Fruit fly (Drosophila melanogaster) whole organism, prepupa: ENCODE measurements around the gene Bulli.

Experiments used
- Blimp-1 ChIP-seq: fragments of 200-800 bp; sonication (Bioruptor generic); optimal IDR thresholded peaks from 3 replicates; lab custom pipeline; 2017; ENCODE audit warnings: missing biosample characterization, missing genetic modification characterization, mild to moderate bottlenecking, moderate library complexity, missing genetic modification reagents
- CG10631 ChIP-seq: fragments of 200-800 bp; sonication (Bioruptor generic); optimal IDR thresholded peaks from 2 replicates; lab custom pipeline; 2016; ENCODE audit warnings: missing biosample characterization, missing genetic modification characterization
- CG10669 ChIP-seq: fragments of 200-800 bp; sonication (Bioruptor generic); optimal IDR thresholded peaks from 3 replicates; lab custom pipeline; 2018; ENCODE audit warnings: missing biosample characterization, mild to moderate bottlenecking, missing genetic modification characterization, moderate library complexity
- CG11294 ChIP-seq: fragments of 200-800 bp; sonication (Bioruptor generic); IDR thresholded peaks from 2 replicates; pipeline ENCODE4 v1.3.6; 2022; ENCODE audit warnings: missing biosample characterization, missing genetic modification characterization
- CG11762 ChIP-seq: fragments of 200-800 bp; sonication (Bioruptor generic); optimal IDR thresholded peaks from 3 replicates; lab custom pipeline; 2016; ENCODE audit warnings: missing biosample characterization, missing genetic modification characterization; ENCODE audit not compliant: insufficient read depth
- CG11902 ChIP-seq: fragments of 200-800 bp; sonication (Bioruptor generic); optimal IDR thresholded peaks from 3 replicates; lab custom pipeline; 2016; ENCODE audit warnings: missing biosample characterization, missing genetic modification characterization
- CG15336 ChIP-seq: fragments of 200-800 bp; sonication (Bioruptor generic); IDR thresholded peaks from 2 replicates; pipeline ENCODE4 v1.3.6; 2022; ENCODE audit warnings: missing biosample characterization, missing genetic modification characterization
- CG1621 ChIP-seq: fragments of 200-800 bp; sonication (Bioruptor generic); optimal IDR thresholded peaks from 3 replicates; lab custom pipeline; 2018; ENCODE audit warnings: missing biosample characterization, mild to moderate bottlenecking, missing genetic modification characterization
- CG16779 ChIP-seq: fragments of 200-800 bp; sonication (Bioruptor generic); optimal IDR thresholded peaks from 3 replicates; lab custom pipeline; 2017; ENCODE audit warnings: missing biosample characterization, mild to moderate bottlenecking, missing genetic modification characterization
- CG3032 ChIP-seq: fragments of 200-800 bp; optimal IDR thresholded peaks from 2 replicates; lab custom pipeline; 2019; ENCODE audit warnings: missing biosample characterization, mild to moderate bottlenecking, missing genetic modification characterization, moderate library complexity
- CG31627 ChIP-seq: fragments of 200-800 bp; sonication (Bioruptor generic); optimal IDR thresholded peaks from 3 replicates; lab custom pipeline; 2016; ENCODE audit warnings: missing biosample characterization, missing genetic modification characterization
- CG32006 ChIP-seq: fragments of 200-800 bp; sonication (Bioruptor generic); optimal IDR thresholded peaks from 3 replicates; lab custom pipeline; 2017; ENCODE audit warnings: missing biosample characterization, mild to moderate bottlenecking, missing genetic modification characterization
- CG34406 ChIP-seq: fragments of 200-800 bp; sonication (Bioruptor generic); optimal IDR thresholded peaks from 3 replicates; lab custom pipeline; 2016; ENCODE audit warnings: missing biosample characterization, missing genetic modification characterization
- CG4318 ChIP-seq: fragments of 200-800 bp; sonication (Bioruptor generic); optimal IDR thresholded peaks from 3 replicates; lab custom pipeline; 2017; ENCODE audit warnings: missing biosample characterization, mild to moderate bottlenecking, missing genetic modification characterization
- CG6276 ChIP-seq: fragments of 200-800 bp; sonication (Bioruptor generic); optimal IDR thresholded peaks from 2 replicates; lab custom pipeline; 2017; ENCODE audit warnings: missing biosample characterization, mild to moderate bottlenecking, missing genetic modification characterization
- CG6792 ChIP-seq: fragments of 200-800 bp; sonication (Bioruptor generic); optimal IDR thresholded peaks from 3 replicates; lab custom pipeline; 2016; ENCODE audit warnings: missing biosample characterization, missing genetic modification characterization
- CG6808 ChIP-seq: fragments of 200-800 bp; sonication (Bioruptor generic); optimal IDR thresholded peaks from 3 replicates; lab custom pipeline; 2017; ENCODE audit warnings: missing biosample characterization, missing genetic modification characterization, mild to moderate bottlenecking, moderate library complexity, missing genetic modification reagents
- CG6854 ChIP-seq: fragments of 200-800 bp; sonication (Bioruptor generic); optimal IDR thresholded peaks from 2 replicates; lab custom pipeline; 2017; ENCODE audit warnings: missing biosample characterization, mild to moderate bottlenecking, missing genetic modification characterization
- CG8119 ChIP-seq: fragments of 200-800 bp; sonication (Bioruptor generic); IDR thresholded peaks from 3 replicates; pipeline ENCODE4 v1.3.6; 2022; ENCODE audit warnings: missing biosample characterization, missing genetic modification characterization
- CG8319 ChIP-seq: fragments of 200-800 bp; sonication (Bioruptor generic); optimal IDR thresholded peaks from 3 replicates; lab custom pipeline; 2016; ENCODE audit warnings: missing biosample characterization, missing genetic modification characterization
- CG8632 ChIP-seq: fragments of 200-800 bp; sonication (Bioruptor generic); optimal IDR thresholded peaks from 3 replicates; lab custom pipeline; 2016; ENCODE audit warnings: missing biosample characterization, missing genetic modification characterization
- CG9139 ChIP-seq: fragments of 200-800 bp; sonication (Bioruptor generic); optimal IDR thresholded peaks from 3 replicates; lab custom pipeline; 2017; ENCODE audit warnings: missing biosample characterization, mild to moderate bottlenecking, missing genetic modification characterization
- Eip75B ChIP-seq: fragments of 200-800 bp; sonication (Bioruptor generic); optimal IDR thresholded peaks from 3 replicates; lab custom pipeline; 2016; ENCODE audit warnings: missing biosample characterization, missing genetic modification characterization
- Eip78C ChIP-seq: fragments of 200-800 bp; sonication (Bioruptor generic); peaks from one replicate; lab custom pipeline; 2016; ENCODE audit warnings: missing biosample characterization, missing genetic modification characterization
- Eip93F ChIP-seq: fragments of 200-800 bp; sonication (Bioruptor generic); optimal IDR thresholded peaks from 2 replicates; lab custom pipeline; 2016; ENCODE audit warnings: missing biosample characterization, mild to moderate bottlenecking, missing genetic modification characterization
- Ets21C ChIP-seq: fragments of 200-800 bp; sonication (Bioruptor generic); optimal IDR thresholded peaks from 3 replicates; lab custom pipeline; 2016; ENCODE audit warnings: missing biosample characterization, missing genetic modification characterization
- Ets96B ChIP-seq: fragments of 200-800 bp; optimal IDR thresholded peaks from 2 replicates; lab custom pipeline; 2019; ENCODE audit warnings: missing biosample characterization, mild to moderate bottlenecking, missing genetic modification characterization, moderate library complexity
- Hr38 ChIP-seq: sonication (Bioruptor generic); optimal IDR thresholded peaks from 2 replicates; lab custom pipeline; 2016; ENCODE audit warnings: missing biosample characterization, missing genetic modification characterization
- Hr39 ChIP-seq: fragments of 200-800 bp; sonication (Bioruptor generic); optimal IDR thresholded peaks from 2 replicates; lab custom pipeline; 2016; ENCODE audit warnings: missing biosample characterization, missing genetic modification characterization
- Hr4 ChIP-seq: fragments of 200-800 bp; sonication (Bioruptor generic); optimal IDR thresholded peaks from 3 replicates; lab custom pipeline; 2016; ENCODE audit warnings: missing biosample characterization, missing genetic modification characterization
- Met ChIP-seq: fragments of 200-800 bp; sonication (Bioruptor generic); optimal IDR thresholded peaks from 3 replicates; lab custom pipeline; 2016; ENCODE audit warnings: missing biosample characterization, missing genetic modification characterization
- Smox ChIP-seq: fragments of 200-800 bp; sonication (Bioruptor generic); optimal IDR thresholded peaks from 3 replicates; lab custom pipeline; 2016; ENCODE audit warnings: missing biosample characterization, missing genetic modification characterization
- Sox102F ChIP-seq: fragments of 200-800 bp; sonication (Bioruptor generic); optimal IDR thresholded peaks from 2 replicates; lab custom pipeline; 2016; ENCODE audit warnings: missing biosample characterization, mild to moderate bottlenecking, missing genetic modification characterization
- Sox14 ChIP-seq: fragments of 200-800 bp; sonication (Bioruptor generic); optimal IDR thresholded peaks from 3 replicates; lab custom pipeline; 2016; ENCODE audit warnings: missing biosample characterization, missing genetic modification characterization
- Sox15 ChIP-seq: fragments of 200-800 bp; sonication (Bioruptor generic); optimal IDR thresholded peaks from 3 replicates; lab custom pipeline; 2016; ENCODE audit warnings: missing biosample characterization, missing genetic modification characterization
- achi ChIP-seq: fragments of 200-800 bp; sonication (Bioruptor generic); optimal IDR thresholded peaks from 3 replicates; lab custom pipeline; 2016; ENCODE audit warnings: missing biosample characterization, missing genetic modification characterization
- acj6 ChIP-seq: fragments of 200-800 bp; sonication (Bioruptor generic); optimal IDR thresholded peaks from 3 replicates; lab custom pipeline; 2016; ENCODE audit warnings: missing biosample characterization, missing genetic modification characterization
- cyc ChIP-seq: fragments of 200-800 bp; sonication (Bioruptor generic); optimal IDR thresholded peaks from 3 replicates; lab custom pipeline; 2016; ENCODE audit warnings: missing biosample characterization, missing genetic modification characterization
- fd59A ChIP-seq: fragments of 200-800 bp; sonication (Bioruptor generic); optimal IDR thresholded peaks from 2 replicates; lab custom pipeline; 2017; ENCODE audit warnings: missing biosample characterization, mild to moderate bottlenecking, missing genetic modification characterization, missing genetic modification reagents
- fd85E ChIP-seq: fragments of 200-800 bp; sonication (Bioruptor generic); optimal IDR thresholded peaks from 3 replicates; lab custom pipeline; 2016; ENCODE audit warnings: missing biosample characterization, missing genetic modification characterization
- fkh ChIP-seq: fragments of 200-800 bp; sonication (Bioruptor generic); optimal IDR thresholded peaks from 3 replicates; lab custom pipeline; 2017; ENCODE audit warnings: missing biosample characterization, mild to moderate bottlenecking, missing genetic modification characterization, moderate library complexity
- net ChIP-seq: fragments of 200-800 bp; sonication (Bioruptor generic); optimal IDR thresholded peaks from 3 replicates; lab custom pipeline; 2016; ENCODE audit warnings: missing biosample characterization, missing genetic modification characterization
- pdm3 ChIP-seq: fragments of 200-800 bp; sonication (Bioruptor generic); optimal IDR thresholded peaks from 3 replicates; lab custom pipeline; 2016; ENCODE audit warnings: missing biosample characterization, missing genetic modification characterization
- salr ChIP-seq, 2 experiments: fragments of 200-800 bp; sonication (Bioruptor generic); optimal IDR thresholded peaks; 3 replicates each; lab custom pipeline; 2016 to 2018; ENCODE audit warnings: missing biosample characterization in 2 of 2, missing genetic modification characterization in 2 of 2, mild to moderate bottlenecking in 1 of 2
- ss ChIP-seq, 2 experiments: fragments of 200-800 bp; sonication (Bioruptor generic); optimal IDR thresholded peaks; 2 replicates in 1 of 2; 3 replicates in 1 of 2; lab custom pipeline; 2017 to 2018; ENCODE audit warnings: mild to moderate bottlenecking in 2 of 2, missing biosample characterization in 2 of 2, missing genetic modification characterization in 2 of 2, moderate library complexity in 1 of 2
- svp ChIP-seq: fragments of 200-800 bp; sonication (Bioruptor generic); peaks from one replicate; lab custom pipeline; 2016; ENCODE audit warnings: missing biosample characterization, missing genetic modification characterization
- topi ChIP-seq: fragments of 200-800 bp; sonication (Bioruptor generic); optimal IDR thresholded peaks from 3 replicates; lab custom pipeline; 2016; ENCODE audit warnings: missing biosample characterization, missing genetic modification characterization
- vri ChIP-seq: fragments of 200-800 bp; sonication (Bioruptor generic); optimal IDR thresholded peaks from 3 replicates; lab custom pipeline; 2016; ENCODE audit warnings: missing biosample characterization, mild to moderate bottlenecking, missing genetic modification characterization

Bulli gene

dm6 chr3L:6440462-6440811 lies 48.0 kb upstream of the Bulli start (continued):
- TF ChIP-seq salr (GFP tag; optimal IDR thresholded peaks at IDR 0.05; lab: Kevin White, UChicago) = no peak
- TF ChIP-seq CG32006 (GFP tag; lab: Kevin White, UChicago) = no peak
- TF ChIP-seq net = no peak

- TF ChIP-seq vri (no peak), svp (GFP tag; lab: Kevin White, UChicago) (peak; percentile 52), CG6276 (GFP tag; lab: Kevin White, UChicago) (no peak), Blimp-1 (GFP tag; lab: Kevin White, UChicago) (no peak), Eip78C (GFP tag; lab: Kevin White, UChicago) (peak; percentile 60), CG6854 (GFP tag; lab: Kevin White, UChicago) (no peak)
Measured at dm6 chr3L:6443235-6443634, 45.2 kb upstream of the Bulli start.

- TF ChIP-seq CG4318 (GFP tag; lab: Kevin White, UChicago) (peak; percentile 45), CG8119 (GFP tag; lab: Robert Waterston, UW) (peak; percentile 60; the same call in 2 of the 3 replicates), CG34406 (GFP tag; lab: Kevin White, UChicago) (peak; percentile 43), Eip93F (GFP tag; lab: Kevin White, UChicago) (no peak), CG9139 (GFP tag; lab: Kevin White, UChicago) (no peak), cyc (peak; percentile 50), CG31627 (GFP tag; lab: Kevin White, UChicago) (peak; percentile 65), CG8319 (GFP tag; lab: Kevin White, UChicago) (no peak), Eip78C (GFP tag; lab: Kevin White, UChicago) (peak; percentile 87), ss (GFP tag; optimal IDR thresholded peaks at IDR 0.05; lab: Kevin White, UChicago) (no peak), Ets21C (peak; percentile 18), CG6792 (peak; percentile 45), fd59A (GFP tag; lab: Kevin White, UChicago) (peak; percentile 14), CG11762 (GFP tag; lab: Kevin White, UChicago) (no peak), Sox15 (GFP tag; lab: Kevin White, UChicago) (no peak), CG6808 (peak; percentile 36), CG3032 (tag; lab: Kevin White, UChicago) (peak; percentile 21), CG32006 (GFP tag; lab: Kevin White, UChicago) (peak; percentile 65), salr (GFP tag; optimal IDR thresholded peaks at IDR 0.05; lab: Kevin White, UChicago) (peak; percentile 8 to 43), fkh (no peak), CG1621 (peak; percentile 38), Ets96B (tag; lab: Kevin White, UChicago) (peak; percentile 35), Sox102F (GFP tag; lab: Kevin White, UChicago) (peak; percentile 60), pdm3 (peak; percentile 69), Hr39 (GFP tag; lab: Kevin White, UChicago) (peak; percentile 68), CG15336 (GFP tag; lab: Robert Waterston, UW) (peak; percentile 51; the same call in 1 of the 2 replicates), Hr38 (GFP tag; lab: Kevin White, UChicago) (no peak), CG16779 (tag; lab: Kevin White, UChicago) (no peak), CG8632 (GFP tag; lab: Kevin White, UChicago) (peak; percentile 48), Sox14 (GFP tag; lab: Kevin White, UChicago) (peak; percentile 53), Smox (peak; percentile 68), Eip75B (GFP tag; lab: Kevin White, UChicago) (peak; percentile 40), CG10631 (GFP tag; lab: Kevin White, UChicago) (peak; percentile 45), CG11902 (peak; percentile 5), CG11294 (GFP tag; lab: Robert Waterston, UW) (no peak), fd85E (GFP tag; lab: Kevin White, UChicago) (no peak), Hr4 (GFP tag; lab: Kevin White, UChicago) (peak; percentile 71), acj6 (GFP tag; lab: Kevin White, UChicago) (peak; percentile 48), CG6854 (GFP tag; lab: Kevin White, UChicago) (no peak), CG10669 (GFP tag; lab: Kevin White, UChicago) (peak; percentile 47), topi (GFP tag; lab: Kevin White, UChicago) (peak; percentile 39), Met (GFP tag; lab: Kevin White, UChicago) (peak; percentile 62), achi (GFP tag; lab: Kevin White, UChicago) (peak; percentile 61)
Measured at dm6 chr3L:6446553-6446952, 41.9 kb upstream of the Bulli start.
